Worm (Caenorhabditis elegans): ENCODE measurements around the gene T01E8.1.

T01E8.1 gene

ce11 chrII:10172436-10172973, 34.0 kb upstream of the T01E8.1 start, which contains the start of gene wbp-11 (continued):
- TF ChIP-seq pag-3 (tag; optimal IDR thresholded peaks at IDR 0.05; ENCODE audit: borderline replicate concordance, insufficient read depth), result no peak
- TF ChIP-seq pax-3 (tag; optimal IDR thresholded peaks at IDR 0.05), result no peak
- no peak for TF ChIP-seq xbp-1 (tag; optimal IDR thresholded peaks at IDR 0.05)
- no peak for TF ChIP-seq efl-3 (GFP tag; optimal IDR thresholded peaks at IDR 0.05)
- TF ChIP-seq lin-35 (GFP tag; optimal IDR thresholded peaks at IDR 0.05), result peak; percentile 49 to 76
- TF ChIP-seq nhr-237 (tag; optimal IDR thresholded peaks at IDR 0.05), result no peak
- TF ChIP-seq dpl-1 (GFP tag; optimal IDR thresholded peaks at IDR 0.05), result peak in 2 of 3 experiments; percentile 34 to 64
- no peak for TF ChIP-seq jun-1 (tag; optimal IDR thresholded peaks at IDR 0.05)
- TF ChIP-seq grh-1 (GFP tag; IDR thresholded peaks at IDR 0.05), result no peak
- peak; percentile 22 for TF ChIP-seq snu-23 (GFP tag; optimal IDR thresholded peaks at IDR 0.05)
- no peak for TF ChIP-seq unc-62 (GFP tag; optimal IDR thresholded peaks at IDR 0.05)
- TF ChIP-seq ztf-11 (tag; optimal IDR thresholded peaks at IDR 0.05), result no peak
- no peak for TF ChIP-seq unc-98 (GFP tag; IDR thresholded peaks at IDR 0.05)
- TF ChIP-seq snpc-4 (tag; optimal IDR thresholded peaks at IDR 0.05), result no peak
- no peak for TF ChIP-seq lir-3 (tag; optimal IDR thresholded peaks at IDR 0.05; ENCODE audit: poor library complexity)
- TF ChIP-seq hpl-2 (GFP tag; optimal IDR thresholded peaks at IDR 0.05), result no peak
- TF ChIP-seq fkh-10 (GFP tag; optimal IDR thresholded peaks at IDR 0.05), result no peak
- no peak for TF ChIP-seq aha-1 (tag; optimal IDR thresholded peaks at IDR 0.05)
- no peak for TF ChIP-seq tlp-1 (tag; optimal IDR thresholded peaks at IDR 0.05)
- TF ChIP-seq irx-1 (tag; optimal IDR thresholded peaks at IDR 0.05), result no peak
- no peak for TF ChIP-seq ceh-8 (GFP tag; optimal IDR thresholded peaks at IDR 0.05)
- TF ChIP-seq mep-1 (tag; optimal IDR thresholded peaks at IDR 0.05), result no peak
- no peak for TF ChIP-seq tbx-2 (tag; optimal IDR thresholded peaks at IDR 0.05)
- TF ChIP-seq F16B12.6 (tag; optimal IDR thresholded peaks at IDR 0.05), result no peak
- TF ChIP-seq ceh-63 (GFP tag; optimal IDR thresholded peaks at IDR 0.05), result no peak
- TF ChIP-seq elt-2 (tag; optimal IDR thresholded peaks at IDR 0.05), result no peak
- no peak for TF ChIP-seq ceh-88 (GFP tag; IDR thresholded peaks at IDR 0.05)
- TF ChIP-seq swsn-7 (tag; optimal IDR thresholded peaks at IDR 0.05), result no peak
- TF ChIP-seq skn-1 (tag; optimal IDR thresholded peaks at IDR 0.05), result no peak
- TF ChIP-seq zip-4 (GFP tag; optimal IDR thresholded peaks at IDR 0.05), result no peak
- no peak for TF ChIP-seq egl-27 (tag; optimal IDR thresholded peaks at IDR 0.05)
- TF ChIP-seq rnt-1 (tag; optimal IDR thresholded peaks at IDR 0.05), result peak; percentile 14
- TF ChIP-seq mef-2 (tag; optimal IDR thresholded peaks at IDR 0.05), result no peak
- TF ChIP-seq lin-15B (tag; optimal IDR thresholded peaks at IDR 0.05), result peak; percentile 33
- TF ChIP-seq C34B4.2 (tag; optimal IDR thresholded peaks at IDR 0.05), result no peak
- TF ChIP-seq ceh-82 (tag; optimal IDR thresholded peaks at IDR 0.05), result peak in 1 of 3 experiments; percentile 8
- TF ChIP-seq hlh-17 (GFP tag; optimal IDR thresholded peaks at IDR 0.05; ENCODE audit: borderline replicate concordance), result no peak
- no peak for TF ChIP-seq nhr-12 (tag; optimal IDR thresholded peaks at IDR 0.05)
- TF ChIP-seq unc-130 (tag; optimal IDR thresholded peaks at IDR 0.05), result no peak
- no peak for TF ChIP-seq nhr-47 (tag; optimal IDR thresholded peaks at IDR 0.05)
- peak; percentile 33 for TF ChIP-seq blmp-1 (tag; optimal IDR thresholded peaks at IDR 0.05)
- TF ChIP-seq nhr-90 (tag; optimal IDR thresholded peaks at IDR 0.05; ENCODE audit: poor library complexity), result no peak
- no peak for TF ChIP-seq nhr-77 (tag; optimal IDR thresholded peaks at IDR 0.05)
- TF ChIP-seq ets-5 (GFP tag; IDR thresholded peaks at IDR 0.05), result no peak
- no peak for TF ChIP-seq nhr-19 (GFP tag; conservative IDR thresholded peaks at IDR 0.05)
- no peak for TF ChIP-seq nhr-20 (tag; optimal IDR thresholded peaks at IDR 0.05)
- no peak for TF ChIP-seq lin-39 (tag; optimal IDR thresholded peaks at IDR 0.05)
- TF ChIP-seq unc-86 (tag; optimal IDR thresholded peaks at IDR 0.05), result no peak
- TF ChIP-seq fkh-8 (tag; optimal IDR thresholded peaks at IDR 0.05), result no peak
- TF ChIP-seq mdl-1 (tag; optimal IDR thresholded peaks at IDR 0.05), result no peak
- no peak for TF ChIP-seq nhr-84 (tag; optimal IDR thresholded peaks at IDR 0.05)
- no peak for TF ChIP-seq fkh-4 (tag; optimal IDR thresholded peaks at IDR 0.05; ENCODE audit: borderline replicate concordance)

Measured in whole organism, L1 larva.